Fruit fly (Drosophila melanogaster) whole organism, adult: ENCODE results near the gene Ranbp16.

Source experiments
- CG11617 ChIP-seq: fragments of 200-800 bp; sonication (Bioruptor generic); optimal IDR thresholded peaks from 2 replicates; lab custom pipeline; 2017; ENCODE audit warnings: mild to moderate bottlenecking, missing biosample characterization, missing genetic modification reagents, missing genetic modification characterization
- CG12768 ChIP-seq: fragments of 200-800 bp; sonication (Bioruptor generic); optimal IDR thresholded peaks from 2 replicates; lab custom pipeline; 2017; ENCODE audit warnings: missing biosample characterization, missing genetic modification characterization, mild to moderate bottlenecking, moderate library complexity, missing genetic modification reagents
- CG14711 ChIP-seq: fragments of 200-800 bp; sonication (Bioruptor generic); optimal IDR thresholded peaks from 2 replicates; lab custom pipeline; 2018; ENCODE audit warnings: missing biosample characterization, mild to moderate bottlenecking, missing genetic modification characterization, moderate library complexity
- CG1620 ChIP-seq: fragments of 200-800 bp; sonication (Bioruptor generic); optimal IDR thresholded peaks from 2 replicates; lab custom pipeline; 2016; ENCODE audit warnings: missing biosample characterization, missing genetic modification characterization
- CG33017 ChIP-seq: fragments of 200-800 bp; sonication (Bioruptor generic); optimal IDR thresholded peaks from 2 replicates; lab custom pipeline; 2018; ENCODE audit warnings: missing biosample characterization, mild to moderate bottlenecking, missing genetic modification characterization, moderate library complexity
- CG5204 ChIP-seq: fragments of 200-800 bp; sonication (Bioruptor generic); optimal IDR thresholded peaks from 2 replicates; lab custom pipeline; 2016; ENCODE audit warnings: missing biosample characterization, missing genetic modification characterization
- CG7045 ChIP-seq: fragments of 200-800 bp; sonication (Bioruptor generic); optimal IDR thresholded peaks from 2 replicates; lab custom pipeline; 2017; ENCODE audit warnings: missing biosample characterization, mild to moderate bottlenecking, missing genetic modification characterization
- CG7101 ChIP-seq: fragments of 200-800 bp; sonication (Bioruptor generic); optimal IDR thresholded peaks from 2 replicates; lab custom pipeline; 2018; ENCODE audit warnings: missing biosample characterization, mild to moderate bottlenecking, missing genetic modification characterization, moderate library complexity
- Clk ChIP-seq: fragments of 200-800 bp; sonication (Bioruptor generic); optimal IDR thresholded peaks from 2 replicates; lab custom pipeline; 2017; ENCODE audit warnings: missing biosample characterization, missing genetic modification characterization
- Crg-1 ChIP-seq: fragments of 200-800 bp; sonication (Bioruptor generic); optimal IDR thresholded peaks from 2 replicates; lab custom pipeline; 2016; ENCODE audit warnings: missing biosample characterization, missing genetic modification characterization
- Hr96 ChIP-seq: fragments of 200-800 bp; sonication (Bioruptor generic); optimal IDR thresholded peaks from 2 replicates; lab custom pipeline; 2016; ENCODE audit warnings: missing biosample characterization, missing genetic modification characterization
- Mnt ChIP-seq: fragments of 200-800 bp; sonication (Bioruptor generic); optimal IDR thresholded peaks from 2 replicates; lab custom pipeline; 2016; ENCODE audit warnings: missing biosample characterization, mild to moderate bottlenecking, missing genetic modification characterization
- bab1 ChIP-seq: fragments of 200-800 bp; sonication (Bioruptor generic); optimal IDR thresholded peaks from 3 replicates; lab custom pipeline; 2019; ENCODE audit warnings: missing biosample characterization, mild to moderate bottlenecking, missing genetic modification characterization, moderate library complexity
- cnc ChIP-seq, 2 experiments: fragments of >200 bp; optimal IDR thresholded peaks; 2 replicates each; lab custom pipeline; 2017
- kay ChIP-seq: fragments of 200-800 bp; sonication (Bioruptor generic); peaks from one replicate; lab custom pipeline; 2016; ENCODE audit warnings: missing biosample characterization, missing genetic modification characterization, borderline replicate concordance
- ovo ChIP-seq: fragments of 200-800 bp; sonication (Bioruptor generic); optimal IDR thresholded peaks from 2 replicates; lab custom pipeline; 2016; ENCODE audit warnings: missing biosample characterization, missing genetic modification characterization
- pad ChIP-seq: fragments of 200-800 bp; sonication (Bioruptor generic); optimal IDR thresholded peaks from 3 replicates; lab custom pipeline; 2017; ENCODE audit warnings: missing biosample characterization, missing genetic modification characterization, mild to moderate bottlenecking, moderate library complexity, missing genetic modification reagents
- tj ChIP-seq: fragments of 200-800 bp; sonication (Bioruptor generic); optimal IDR thresholded peaks from 3 replicates; lab custom pipeline; 2017; ENCODE audit warnings: missing biosample characterization, mild to moderate bottlenecking, missing genetic modification characterization, moderate library complexity
- toe ChIP-seq: fragments of 200-800 bp; sonication (Bioruptor generic); optimal IDR thresholded peaks from 2 replicates; lab custom pipeline; 2016; ENCODE audit warnings: missing biosample characterization, missing genetic modification characterization

The Ranbp16 gene

DNA sequence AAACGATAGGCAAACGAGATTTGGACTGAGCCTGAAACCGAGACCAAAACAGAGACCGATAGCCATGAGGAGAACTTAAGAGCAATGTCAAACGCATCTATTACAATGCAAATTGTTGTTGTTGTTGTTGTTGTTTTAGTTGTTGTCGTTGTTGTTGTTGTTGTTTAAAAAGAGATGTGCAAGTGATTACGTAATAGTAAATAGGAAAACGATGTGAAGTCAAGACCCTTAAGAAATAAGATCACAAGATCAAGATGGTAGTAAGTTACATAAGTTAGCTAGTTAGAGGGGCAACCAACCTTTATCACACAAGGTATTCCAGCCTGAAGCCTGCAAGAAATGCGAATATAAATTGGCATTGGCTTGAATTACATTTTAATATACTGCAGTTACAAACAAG lies 16.4 kb upstream of the Ranbp16 start:
- TF ChIP-seq ovo (GFP tag; lab: Kevin White, UChicago) (no peak), pad (no peak), Hr96 (no peak), CG12768 (GFP tag; lab: Kevin White, UChicago) (no peak), toe (GFP tag; lab: Kevin White, UChicago) (no peak)

DNA sequence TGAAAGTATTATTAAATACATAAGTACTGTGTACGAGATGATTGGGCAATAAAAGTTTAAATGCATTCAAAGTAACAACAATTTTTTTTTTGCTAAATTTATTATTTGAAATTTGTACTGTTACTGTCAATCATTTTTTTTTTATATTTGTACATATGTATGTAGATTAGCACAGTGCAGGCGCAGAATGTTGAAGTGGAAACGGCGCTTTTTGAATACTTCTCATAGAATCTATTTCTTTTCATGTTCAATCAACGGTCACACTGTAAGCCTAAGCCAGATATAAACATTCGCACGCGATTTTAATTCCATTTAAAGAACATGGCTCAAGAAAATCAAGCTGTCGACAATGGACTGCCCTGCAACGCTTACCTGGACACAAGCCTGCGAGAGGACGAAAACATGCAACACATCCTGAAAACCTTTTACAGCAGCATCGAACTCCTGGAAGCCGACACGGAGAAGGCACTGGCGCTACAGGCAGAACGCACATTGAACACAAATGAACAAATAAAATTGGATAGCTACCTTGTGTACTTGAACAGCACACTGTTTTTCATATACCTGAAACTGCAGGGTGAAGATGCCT lies 11.2 kb upstream of the Ranbp16 start, which contains the start of gene Rrp47:
Gene Rrp47, plus strand, starts transcription at position 163 of the 589 bp plus-strand sequence.
- TF ChIP-seq kay (GFP tag; lab: Kevin White, UChicago) (peak; percentile 26), bab1 (GFP tag; lab: Kevin White, UChicago) (peak; percentile 25), Mnt (GFP tag; lab: Kevin White, UChicago) (peak; percentile 16), CG1620 (no peak)

DNA sequence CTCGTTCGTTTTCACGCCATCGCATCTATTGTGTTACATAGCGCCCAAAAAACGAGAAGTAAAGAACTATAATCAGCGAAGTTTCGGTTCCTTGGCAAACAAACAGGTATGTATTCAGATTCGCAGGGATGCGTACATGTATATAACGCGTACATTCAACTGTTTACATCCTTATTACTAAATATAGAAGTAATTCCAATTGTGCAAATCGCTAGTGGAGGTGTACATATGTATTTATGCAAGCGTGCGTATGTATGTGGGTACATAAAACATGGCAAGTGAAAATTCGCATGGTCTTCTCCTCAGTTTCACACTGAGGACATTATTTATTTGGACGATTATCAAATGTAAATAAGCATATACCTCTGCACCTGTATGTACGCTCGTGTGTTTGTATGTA lies 7.9 kb upstream of the Ranbp16 start:
- TF ChIP-seq CG5204 (GFP tag; lab: Kevin White, UChicago) (no peak), bab1 (GFP tag; lab: Kevin White, UChicago) (no peak), ovo (GFP tag; lab: Kevin White, UChicago) (no peak), CG7045 (GFP tag; lab: Kevin White, UChicago) (no peak), CG11617 (GFP tag; lab: Kevin White, UChicago) (no peak)

DNA sequence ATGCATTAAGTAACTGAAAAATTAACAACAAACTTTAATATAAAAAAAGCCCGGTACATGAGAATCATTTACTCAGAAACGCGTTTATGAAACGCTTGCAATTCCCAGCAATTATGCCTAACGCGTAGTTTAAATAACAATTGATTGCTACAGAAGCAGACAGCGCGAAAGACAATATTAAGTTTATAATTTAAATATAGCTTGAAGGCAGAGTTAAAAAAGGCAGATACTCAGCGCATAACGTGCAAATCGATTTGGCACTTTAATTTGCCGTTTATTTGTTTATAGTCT lies 7.2 kb upstream of the Ranbp16 start, which contains the start of gene CG8924:
Gene CG8924, plus strand, starts transcription at position 122 of the 291 bp plus-strand sequence.
- TF ChIP-seq Crg-1: no peak
- no peak for TF ChIP-seq Hr96
- no peak for TF ChIP-seq cnc (optimal IDR thresholded peaks at IDR 0.05; lab: Kevin White, UChicago)
- no peak for TF ChIP-seq CG14711 (tag; lab: Kevin White, UChicago)
- TF ChIP-seq Mnt (GFP tag; lab: Kevin White, UChicago): no peak
- no peak for TF ChIP-seq pad

DNA sequence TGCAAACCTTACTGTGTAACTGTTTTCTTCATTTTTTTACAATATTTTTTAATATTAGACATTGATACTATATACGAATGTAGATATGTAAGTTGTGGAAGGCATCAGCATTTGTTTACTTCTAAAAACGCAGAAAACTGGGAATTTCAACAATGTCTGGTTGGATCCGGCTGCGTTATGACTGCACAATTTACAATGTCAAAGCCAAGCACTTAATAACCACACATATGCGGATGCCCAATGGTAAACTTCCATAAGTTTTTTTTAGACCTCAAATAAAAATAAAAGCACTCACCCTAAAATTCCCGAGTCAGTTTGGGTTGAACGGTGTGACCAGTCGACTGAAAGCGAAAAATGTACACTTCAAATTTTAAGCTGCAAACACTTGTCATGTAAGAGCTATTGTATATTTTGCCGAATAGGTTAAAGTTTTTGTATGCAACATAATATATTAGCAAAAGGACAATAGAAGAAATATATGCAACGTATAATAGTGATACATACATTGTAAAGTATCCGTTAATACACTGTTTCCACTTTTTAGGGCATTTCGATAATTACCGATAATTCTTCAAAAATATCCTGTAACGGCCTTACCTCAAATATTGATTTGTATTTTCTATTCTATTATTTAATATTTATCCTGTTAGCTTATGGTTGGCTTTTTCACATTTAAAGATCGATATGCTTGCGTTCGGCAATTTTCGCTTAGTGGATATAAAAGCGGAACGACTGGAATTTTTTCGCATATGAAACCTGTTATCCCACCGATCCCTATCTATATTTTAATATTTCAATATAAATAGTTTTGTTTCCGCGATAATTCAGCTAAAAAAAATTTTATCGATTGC lies 6.7 kb upstream of the Ranbp16 start, which contains the start of gene Stim:
Gene Stim, minus strand, starts transcription at position 347 of the 851 bp plus-strand sequence.
- TF ChIP-seq bab1 (GFP tag; lab: Kevin White, UChicago) (peak; percentile 56), kay (GFP tag; lab: Kevin White, UChicago) (peak; percentile 88), CG7101 (tag; lab: Kevin White, UChicago) (no peak)

DNA sequence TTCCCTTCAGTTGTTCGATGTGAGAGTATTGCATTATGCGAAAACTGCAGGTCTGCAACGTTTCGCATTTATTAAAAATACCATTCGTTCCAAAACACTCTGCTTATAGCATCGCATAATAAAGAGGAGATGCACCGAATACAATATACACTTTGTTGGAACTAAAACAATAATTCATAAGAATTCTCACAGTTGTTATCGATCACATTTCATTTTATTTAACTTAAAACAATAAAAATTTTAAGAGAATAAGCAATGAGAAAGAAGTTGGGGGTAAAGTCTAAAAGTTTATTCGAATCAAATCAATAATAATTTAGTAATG lies 520 bp upstream of the Ranbp16 start:
- TF ChIP-seq CG7101 (tag; lab: Kevin White, UChicago): peak; percentile 7
- no peak for TF ChIP-seq Hr96

DNA sequence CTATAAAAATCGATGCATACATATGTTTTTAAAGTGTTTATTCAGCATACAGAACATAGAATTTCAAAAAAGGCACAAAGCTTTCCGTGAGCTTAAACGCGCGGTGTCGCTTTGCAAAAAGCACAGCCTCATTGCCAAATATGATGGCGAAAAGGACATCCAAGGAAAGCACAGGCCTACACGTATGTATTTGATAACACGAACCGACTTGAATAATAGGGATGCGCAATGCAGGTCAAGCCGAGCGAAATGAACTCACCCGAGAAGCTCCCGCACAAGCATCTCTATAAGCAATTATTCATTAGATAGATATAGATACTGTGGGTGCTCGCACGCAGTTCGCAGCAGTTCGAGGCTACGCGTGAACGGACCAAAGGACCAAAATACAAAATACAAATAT lies 8.9 kb downstream of the Ranbp16 start, which contains the start of gene Lcch3:
Gene Lcch3, plus strand, starts transcription at position 301 of the 400 bp plus-strand sequence.
- no peak for TF ChIP-seq kay (GFP tag; lab: Kevin White, UChicago)
- no peak for TF ChIP-seq CG5204 (GFP tag; lab: Kevin White, UChicago)
- no peak for TF ChIP-seq CG14711 (tag; lab: Kevin White, UChicago)
- TF ChIP-seq CG1620: no peak
- TF ChIP-seq CG12768 (GFP tag; lab: Kevin White, UChicago): no peak
- no peak for TF ChIP-seq Hr96
- TF ChIP-seq cnc (optimal IDR thresholded peaks at IDR 0.05; lab: Kevin White, UChicago): no peak
- no peak for TF ChIP-seq Crg-1
- no peak for TF ChIP-seq Clk (GFP tag; lab: Kevin White, UChicago)

DNA sequence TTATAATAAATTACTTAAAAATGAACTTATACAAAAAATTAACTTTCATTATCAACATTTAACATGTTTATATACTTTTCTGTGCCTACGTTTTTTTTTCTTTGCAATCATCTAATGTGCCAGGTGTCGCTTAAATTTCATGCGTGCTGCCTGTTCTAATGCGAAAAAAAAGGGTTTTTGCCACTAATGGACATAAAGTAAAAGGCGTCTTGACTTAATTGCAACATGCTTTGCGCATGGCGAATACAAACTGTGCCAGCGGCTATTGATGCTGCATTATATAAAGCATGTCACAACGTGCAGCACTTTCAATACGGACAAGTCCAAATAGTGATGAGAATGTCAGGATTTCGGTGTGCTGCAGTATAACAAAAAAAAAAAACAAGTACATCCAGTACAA lies 12.0 kb downstream of the Ranbp16 start, which contains the start of gene CG8916:
Gene CG8916, plus strand, starts transcription at position 301 of the 400 bp plus-strand sequence.
- TF ChIP-seq CG7101 (tag; lab: Kevin White, UChicago) (no peak), CG7045 (GFP tag; lab: Kevin White, UChicago) (no peak)

DNA sequence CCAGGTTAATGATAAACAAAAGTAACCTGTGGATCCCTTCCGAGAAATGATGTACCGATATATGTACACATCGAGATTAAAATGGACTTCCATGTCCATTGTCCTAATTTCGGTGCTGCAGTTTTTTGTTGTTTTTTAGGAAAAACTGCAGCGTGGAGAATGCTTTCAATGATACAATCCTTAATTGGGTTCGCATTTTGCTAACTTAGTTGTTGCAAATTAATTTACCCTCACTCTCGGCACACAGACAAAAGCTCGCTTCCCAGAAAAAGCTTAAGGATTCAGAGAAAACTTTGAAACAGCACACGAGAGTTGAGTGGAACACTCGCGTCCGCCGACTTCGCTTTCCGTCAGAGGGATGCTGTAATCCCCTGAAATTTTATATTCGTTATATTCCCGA lies 23.1 kb downstream of the Ranbp16 start, which contains the start of gene Lrp4:
Gene Lrp4, plus strand, starts transcription at position 301 of the 400 bp plus-strand sequence.
- TF ChIP-seq bab1 (GFP tag; lab: Kevin White, UChicago): no peak
- no peak for TF ChIP-seq kay (GFP tag; lab: Kevin White, UChicago)
- TF ChIP-seq cnc (optimal IDR thresholded peaks at IDR 0.05; lab: Kevin White, UChicago): no peak
- TF ChIP-seq toe (GFP tag; lab: Kevin White, UChicago): no peak
- TF ChIP-seq pad: no peak
- no peak for TF ChIP-seq CG11617 (GFP tag; lab: Kevin White, UChicago)
- TF ChIP-seq Mnt (GFP tag; lab: Kevin White, UChicago): no peak
- TF ChIP-seq Crg-1: no peak
- no peak for TF ChIP-seq CG7101 (tag; lab: Kevin White, UChicago)
- TF ChIP-seq tj (GFP tag; lab: Kevin White, UChicago): no peak
- TF ChIP-seq CG7045 (GFP tag; lab: Kevin White, UChicago): no peak
- no peak for TF ChIP-seq ovo (GFP tag; lab: Kevin White, UChicago)
- no peak for TF ChIP-seq Clk (GFP tag; lab: Kevin White, UChicago)
- TF ChIP-seq CG1620: no peak
- no peak for TF ChIP-seq CG33017 (tag; lab: Kevin White, UChicago)
